Fruit fly (Drosophila melanogaster) whole organism, embryonic: ENCODE data around the gene Csas.

Source experiments
- ATbp ChIP-seq: fragments of 200-800 bp; sonication (Bioruptor generic); optimal IDR thresholded peaks from 2 replicates; lab custom pipeline; 2017; ENCODE audit warnings: missing biosample characterization, mild to moderate bottlenecking, missing genetic modification characterization, missing genetic modification reagents
- Abd-B ChIP-seq: fragments of 200-800 bp; sonication (Bioruptor generic); optimal IDR thresholded peaks from 2 replicates; lab custom pipeline; 2018; ENCODE audit warnings: missing biosample characterization, mild to moderate bottlenecking, missing genetic modification characterization, moderate library complexity
- Atf6 ChIP-seq: fragments of 200-800 bp; sonication (Bioruptor generic); IDR thresholded peaks from 2 replicates; pipeline ENCODE4 v1.3.6; 2022; ENCODE audit warnings: missing biosample characterization, missing genetic modification characterization
- Awh ChIP-seq: fragments of 200-800 bp; sonication (Bioruptor generic); IDR thresholded peaks from 2 replicates; pipeline ENCODE4, ENCODE4 v1.3.6; 2022; ENCODE audit warnings: missing biosample characterization, missing genetic modification characterization
- Bgb ChIP-seq: fragments of 200-800 bp; sonication (Bioruptor generic); IDR thresholded peaks from 2 replicates; pipeline ENCODE4 v1.3.6; 2022; ENCODE audit warnings: missing biosample characterization, missing genetic modification characterization; ENCODE audit not compliant: partially characterized antibody
- CG10147 ChIP-seq: fragments of 200-800 bp; sonication (Bioruptor generic); optimal IDR thresholded peaks from 2 replicates; lab custom pipeline; 2019; ENCODE audit warnings: missing biosample characterization, mild to moderate bottlenecking, missing genetic modification characterization, moderate library complexity
- CG10321 ChIP-seq: fragments of 200-800 bp; sonication (Bioruptor generic); IDR thresholded peaks from 2 replicates; pipeline ENCODE4 v1.3.6; 2022; ENCODE audit warnings: missing biosample characterization, missing genetic modification characterization
- CG1233 ChIP-seq: fragments of 200-800 bp; sonication (Bioruptor generic); optimal IDR thresholded peaks from 4 replicates; lab custom pipeline; 2018; ENCODE audit warnings: missing biosample characterization, mild to moderate bottlenecking, missing genetic modification characterization
- CG12659 ChIP-seq: fragments of 200-800 bp; sonication (Bioruptor generic); optimal IDR thresholded peaks from 3 replicates; lab custom pipeline; 2017; ENCODE audit warnings: mild to moderate bottlenecking, missing biosample characterization, missing genetic modification reagents, missing genetic modification characterization
- CG14710 ChIP-seq: fragments of 200-800 bp; sonication (Bioruptor generic); optimal IDR thresholded peaks from 3 replicates; lab custom pipeline; 2019; ENCODE audit warnings: missing biosample characterization, mild to moderate bottlenecking, missing genetic modification characterization, moderate library complexity
- CG15269 ChIP-seq: fragments of 200-800 bp; sonication (Bioruptor generic); optimal IDR thresholded peaks from 2 replicates; lab custom pipeline; 2018; ENCODE audit warnings: missing biosample characterization, mild to moderate bottlenecking, missing genetic modification characterization, moderate library complexity
- CG1603 ChIP-seq: fragments of 200-800 bp; sonication (Bioruptor generic); optimal IDR thresholded peaks from 2 replicates; lab custom pipeline; 2019; ENCODE audit warnings: missing biosample characterization, mild to moderate bottlenecking, missing genetic modification characterization, moderate library complexity
- CG16813 ChIP-seq: fragments of 200-800 bp; sonication (Bioruptor generic); IDR thresholded peaks from 3 replicates; pipeline ENCODE4 v1.3.6; 2022; ENCODE audit warnings: missing biosample characterization, missing genetic modification characterization; ENCODE audit not compliant: partially characterized antibody
- CG17361 ChIP-seq: fragments of 200-800 bp; sonication (Bioruptor generic); IDR thresholded peaks from 3 replicates; pipeline ENCODE4 v1.3.6; 2022; ENCODE audit warnings: missing biosample characterization, missing genetic modification characterization
- CG2678 ChIP-seq: fragments of 200-800 bp; sonication (Bioruptor generic); optimal IDR thresholded peaks from 3 replicates; lab custom pipeline; 2019; ENCODE audit warnings: missing biosample characterization, mild to moderate bottlenecking, missing genetic modification characterization, moderate library complexity
- CG31441 ChIP-seq: fragments of 200-800 bp; sonication (Bioruptor generic); IDR thresholded peaks from 2 replicates; pipeline ENCODE4 v1.3.6; 2022; ENCODE audit warnings: missing biosample characterization, missing genetic modification characterization
- CG32767 ChIP-seq: fragments of 200-800 bp; sonication (Bioruptor generic); IDR thresholded peaks from 2 replicates; pipeline ENCODE4 v1.3.6; 2022; ENCODE audit warnings: missing biosample characterization, missing genetic modification characterization
- CG3281 ChIP-seq: fragments of 200-800 bp; sonication (Bioruptor generic); optimal IDR thresholded peaks from 3 replicates; lab custom pipeline; 2017; ENCODE audit warnings: missing biosample characterization, mild to moderate bottlenecking, missing genetic modification characterization
- CG3726 ChIP-seq: fragments of 200-800 bp; sonication (Bioruptor generic); IDR thresholded peaks from 3 replicates; pipeline ENCODE4, ENCODE4 v1.3.6; 2022; ENCODE audit warnings: missing biosample characterization, missing genetic modification characterization
- CG4707 ChIP-seq: fragments of 200-800 bp; sonication (Bioruptor generic); optimal IDR thresholded peaks from 2 replicates; lab custom pipeline; 2018; ENCODE audit warnings: missing biosample characterization, mild to moderate bottlenecking, missing genetic modification characterization, moderate library complexity
- CG4854 ChIP-seq: fragments of 200-800 bp; sonication (Bioruptor generic); optimal IDR thresholded peaks from 2 replicates; lab custom pipeline; 2016; ENCODE audit warnings: missing biosample characterization, missing genetic modification characterization, inconsistent platforms
- CG7987 ChIP-seq: fragments of 200-800 bp; sonication (Bioruptor generic); optimal IDR thresholded peaks from 2 replicates; lab custom pipeline; 2018; ENCODE audit warnings: missing biosample characterization, mild to moderate bottlenecking, missing genetic modification characterization, moderate library complexity
- CG8478 ChIP-seq: fragments of >200 bp; optimal IDR thresholded peaks from 2 replicates; lab custom pipeline; 2018
- CG9215 ChIP-seq: fragments of 200-800 bp; sonication (Bioruptor generic); IDR thresholded peaks from 2 replicates; pipeline ENCODE4 v1.3.6; 2022; ENCODE audit warnings: missing biosample characterization, missing genetic modification characterization
- Hey ChIP-seq: fragments of 200-800 bp; sonication (Bioruptor generic); optimal IDR thresholded peaks from 3 replicates; lab custom pipeline; 2018; ENCODE audit warnings: missing biosample characterization, mild to moderate bottlenecking, missing genetic modification characterization
- HmgD ChIP-seq: fragments of 200-800 bp; sonication (Bioruptor generic); optimal IDR thresholded peaks from 3 replicates; lab custom pipeline; 2016; ENCODE audit warnings: missing biosample characterization, missing genetic modification characterization
- Jarid2 ChIP-seq: fragments of 200-800 bp; sonication (Bioruptor generic); optimal IDR thresholded peaks from 3 replicates; lab custom pipeline; 2017; ENCODE audit warnings: mild to moderate bottlenecking, missing biosample characterization, missing genetic modification reagents, missing genetic modification characterization
- NC2α ChIP-seq: fragments of 200-800 bp; sonication (Bioruptor generic); optimal IDR thresholded peaks from 2 replicates; lab custom pipeline; 2016; ENCODE audit warnings: missing biosample characterization, missing genetic modification characterization
- NFAT ChIP-seq: fragments of 200-800 bp; sonication (Bioruptor generic); IDR thresholded peaks from 2 replicates; pipeline ENCODE4 v1.3.6; 2022; ENCODE audit warnings: missing biosample characterization, missing genetic modification characterization
- Optix ChIP-seq: fragments of 200-800 bp; sonication (Bioruptor generic); IDR thresholded peaks from 3 replicates; pipeline ENCODE4 v1.3.6; 2022; ENCODE audit warnings: missing biosample characterization, missing genetic modification characterization
- Rx ChIP-seq: fragments of 200-800 bp; sonication (Bioruptor generic); IDR thresholded peaks from 2 replicates; pipeline ENCODE4 v1.3.6; 2022; ENCODE audit warnings: missing biosample characterization, missing genetic modification characterization
- Spps ChIP-seq: fragments of 200-800 bp; sonication (Bioruptor generic); optimal IDR thresholded peaks from 2 replicates; lab custom pipeline; 2018; ENCODE audit warnings: missing biosample characterization, mild to moderate bottlenecking, missing genetic modification characterization
- Ssrp ChIP-seq: fragments of 200-800 bp; sonication (Bioruptor generic); optimal IDR thresholded peaks from 2 replicates; lab custom pipeline; 2018; ENCODE audit warnings: missing biosample characterization, mild to moderate bottlenecking, missing genetic modification characterization, moderate library complexity
- Taf1 ChIP-seq: fragments of 200-800 bp; sonication (Bioruptor generic); IDR thresholded peaks from 2 replicates; pipeline ENCODE4 v1.3.6; 2022; ENCODE audit warnings: missing biosample characterization, missing genetic modification characterization
- Usf ChIP-seq: fragments of 200-800 bp; sonication (Bioruptor generic); optimal IDR thresholded peaks from 2 replicates; lab custom pipeline; 2017; ENCODE audit warnings: missing genotype, missing biosample characterization, missing genetic modification characterization
- Vsx1 ChIP-seq: fragments of 200-800 bp; sonication (Bioruptor generic); optimal IDR thresholded peaks from 2 replicates; lab custom pipeline; 2017; ENCODE audit warnings: missing biosample characterization, mild to moderate bottlenecking, missing genetic modification characterization, missing genetic modification reagents
- emc ChIP-seq: fragments of 200-800 bp; sonication (Bioruptor generic); optimal IDR thresholded peaks from 2 replicates; lab custom pipeline; 2016; ENCODE audit warnings: missing biosample characterization, missing genetic modification characterization
- gcm2 ChIP-seq: fragments of 200-800 bp; sonication (Bioruptor generic); optimal IDR thresholded peaks from 2 replicates; lab custom pipeline; 2016; ENCODE audit warnings: missing biosample characterization, missing genetic modification characterization
- grau ChIP-seq: fragments of 200-800 bp; optimal IDR thresholded peaks from 3 replicates; lab custom pipeline; 2019; ENCODE audit warnings: missing biosample characterization, mild to moderate bottlenecking, missing genetic modification characterization, moderate library complexity
- h ChIP-seq: fragments of >200 bp; optimal IDR thresholded peaks from 2 replicates; lab custom pipeline; 2017
- kah ChIP-seq: fragments of 200-800 bp; sonication (Bioruptor generic); optimal IDR thresholded peaks from 2 replicates; lab custom pipeline; 2018; ENCODE audit warnings: missing biosample characterization, mild to moderate bottlenecking, missing genetic modification characterization
- maf-S ChIP-seq: fragments of 200-800 bp; sonication (Bioruptor generic); optimal IDR thresholded peaks from 2 replicates; lab custom pipeline; 2016; ENCODE audit warnings: missing biosample characterization, missing genetic modification characterization
- nerfin-1 ChIP-seq: fragments of 200-800 bp; sonication (Bioruptor generic); optimal IDR thresholded peaks from 3 replicates; lab custom pipeline; 2019; ENCODE audit warnings: missing biosample characterization, mild to moderate bottlenecking, missing genetic modification characterization, moderate library complexity
- org-1 ChIP-seq: fragments of 200-800 bp; sonication (Bioruptor generic); optimal IDR thresholded peaks from 2 replicates; lab custom pipeline; 2017; ENCODE audit warnings: missing biosample characterization, missing genetic modification characterization
- psq ChIP-seq: fragments of 200-800 bp; sonication (Bioruptor generic); optimal IDR thresholded peaks from 2 replicates; lab custom pipeline; 2017; ENCODE audit warnings: missing biosample characterization, missing genetic modification characterization
- seq ChIP-seq: fragments of 200-800 bp; sonication (Bioruptor generic); IDR thresholded peaks from 2 replicates; pipeline ENCODE4 v1.3.6; 2022; ENCODE audit warnings: missing biosample characterization, missing genetic modification characterization
- slbo ChIP-seq: fragments of 200-800 bp; sonication (Bioruptor generic); IDR thresholded peaks from 2 replicates; pipeline ENCODE4 v1.3.6; 2022; ENCODE audit warnings: missing biosample characterization, missing genetic modification characterization
- slou ChIP-seq: fragments of 200-800 bp; sonication (Bioruptor generic); optimal IDR thresholded peaks from 3 replicates; lab custom pipeline; 2016; ENCODE audit warnings: missing biosample characterization, missing genetic modification characterization
- slp2 ChIP-seq: fragments of 200-800 bp; sonication (Bioruptor generic); optimal IDR thresholded peaks from 2 replicates; lab custom pipeline; 2016; ENCODE audit warnings: missing biosample characterization, missing genetic modification characterization
- sug ChIP-seq: fragments of 200-800 bp; optimal IDR thresholded peaks from 2 replicates; lab custom pipeline; 2019; ENCODE audit warnings: missing biosample characterization, mild to moderate bottlenecking, missing genetic modification characterization, moderate library complexity
- trem ChIP-seq: fragments of 200-800 bp; optimal IDR thresholded peaks from 3 replicates; lab custom pipeline; 2019; ENCODE audit warnings: missing biosample characterization, mild to moderate bottlenecking, missing genetic modification characterization, moderate library complexity
- wdn ChIP-seq: fragments of 200-800 bp; sonication (Bioruptor generic); IDR thresholded peaks from 2 replicates; pipeline ENCODE4 v1.3.6; 2022; ENCODE audit warnings: missing biosample characterization, missing genetic modification characterization

Gene Csas

dm6 chr3L:20004442-20004869 lies 15.7 kb upstream of the Csas start (continued):
- TF ChIP-seq Ssrp (tag; lab: Kevin White, UChicago) (no peak), h (no peak), Awh (no peak), CG32767 (GFP tag; lab: Robert Waterston, UW) (no peak), Jarid2 (GFP tag; lab: Kevin White, UChicago) (no peak), ATbp (GFP tag; lab: Kevin White, UChicago) (peak; percentile 24), gcm2 (no peak), Usf (GFP tag; lab: Kevin White, UChicago) (no peak), Taf1 (GFP tag; lab: Robert Waterston, UW) (no peak), org-1 (GFP tag; lab: Kevin White, UChicago) (no peak), emc (GFP tag; lab: Kevin White, UChicago) (no peak), Spps (tag; lab: Kevin White, UChicago) (peak; percentile 4), kah (GFP tag; lab: Kevin White, UChicago) (no peak), CG3281 (GFP tag; lab: Kevin White, UChicago) (no peak), CG1233 (GFP tag; lab: Kevin White, UChicago) (no peak), Hey (no peak), CG3726 (GFP tag; lab: Robert Waterston, UW) (no peak), CG12659 (GFP tag; lab: Kevin White, UChicago) (peak; percentile 41), CG7987 (GFP tag; lab: Kevin White, UChicago) (peak; percentile 22), CG8478 (lab: Kevin White, UChicago) (no peak), CG31441 (GFP tag; lab: Robert Waterston, UW) (no peak; the same call in 1 of the 2 replicates), NFAT (GFP tag; lab: Robert Waterston, UW) (no peak), grau (no peak), slbo (GFP tag; lab: Robert Waterston, UW) (no peak), CG15269 (tag; lab: Kevin White, UChicago) (peak; percentile 23), nerfin-1 (tag; lab: Kevin White, UChicago) (peak; percentile 74), wdn (no peak), Abd-B (GFP tag; lab: Kevin White, UChicago) (no peak), maf-S (GFP tag; lab: Kevin White, UChicago) (no peak), CG1603 (peak; percentile 58), CG4707 (GFP tag; lab: Kevin White, UChicago) (peak; percentile 31), NC2α (no peak), CG14710 (tag; lab: Kevin White, UChicago) (peak; percentile 50), CG4854 (no peak), CG10321 (GFP tag; lab: Robert Waterston, UW) (no peak), seq (no peak), slou (GFP tag; lab: Kevin White, UChicago) (no peak), CG2678 (tag; lab: Kevin White, UChicago) (no peak), CG16813 (GFP tag; lab: Robert Waterston, UW) (peak; percentile 62; the same call in 1 of the 3 replicates), CG9215 (GFP tag; lab: Robert Waterston, UW) (no peak), Vsx1 (GFP tag; lab: Kevin White, UChicago) (peak; percentile 69), Rx (GFP tag; lab: Robert Waterston, UW) (no peak), Atf6 (GFP tag; lab: Robert Waterston, UW) (no peak), CG17361 (GFP tag; lab: Robert Waterston, UW) (no peak; the same call in 2 of the 3 replicates), Bgb (GFP tag; lab: Robert Waterston, UW) (peak; percentile 79; the same call in 1 of the 2 replicates), psq (GFP tag; lab: Kevin White, UChicago) (no peak), Optix (GFP tag; lab: Robert Waterston, UW) (no peak), sug (tag; lab: Kevin White, UChicago) (no peak), slp2 (GFP tag; lab: Kevin White, UChicago) (no peak), CG10147 (GFP tag; lab: Kevin White, UChicago) (no peak), trem (tag; lab: Kevin White, UChicago) (peak; percentile 43), HmgD (no peak)
